Worm (Caenorhabditis elegans): ENCODE results near the gene nhr-132.

nhr-132 gene

DNA sequence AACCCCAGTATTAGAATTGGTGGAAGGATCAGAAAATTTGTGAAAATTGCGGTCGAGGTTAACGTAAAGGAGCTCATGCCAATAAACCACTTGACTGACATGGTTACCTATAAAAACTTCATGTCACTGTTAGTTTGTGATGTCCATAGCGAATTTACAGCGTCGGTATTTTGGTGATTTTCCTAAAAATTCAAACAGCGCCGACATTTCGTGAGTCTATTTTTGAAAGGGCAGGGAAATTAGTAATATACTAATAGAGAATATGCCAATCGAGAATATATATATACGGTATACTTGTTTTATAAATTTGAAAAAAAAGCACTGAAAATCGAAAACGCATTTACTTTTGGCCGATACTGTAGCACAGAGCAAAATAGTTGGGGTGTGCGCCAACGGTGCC lies 21.8 kb downstream of the nhr-132 start, which contains the start of gene srx-8:
Gene srx-8, minus strand, starts transcription at position 101 of the 400 bp plus-strand sequence.
- TF ChIP-seq R02D3.7 (tag; optimal IDR thresholded peaks at IDR 0.05) (no peak), ztf-4 (tag; optimal IDR thresholded peaks at IDR 0.05) (no peak)

DNA sequence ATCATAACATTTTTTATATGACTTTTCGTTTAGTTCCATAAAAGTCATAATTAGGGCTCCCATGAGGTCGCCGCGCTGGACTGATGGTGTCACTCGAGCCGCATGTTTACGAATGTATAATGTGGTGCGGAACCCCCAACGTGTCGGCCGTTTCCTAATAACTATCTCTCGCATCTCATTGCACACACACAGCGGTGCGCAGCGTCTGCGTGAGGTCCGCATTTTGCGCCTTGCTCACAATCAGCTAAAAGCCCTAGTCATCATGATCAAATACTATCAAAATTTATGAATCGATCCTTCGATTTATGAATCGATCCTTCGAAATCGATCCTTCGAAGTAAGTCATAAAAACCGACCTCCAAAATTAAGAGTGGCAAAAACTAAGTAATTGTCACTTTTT lies 25.7 kb downstream of the nhr-132 start, which contains the start of gene srx-7:
Gene srx-7, plus strand, starts transcription at position 256 of the 400 bp plus-strand sequence.
- TF ChIP-seq unc-62 (GFP tag; optimal IDR thresholded peaks at IDR 0.05) (no peak), jun-1 (tag; optimal IDR thresholded peaks at IDR 0.05) (no peak), mml-1 (tag; optimal IDR thresholded peaks at IDR 0.05) (no peak), tbx-2 (tag; optimal IDR thresholded peaks at IDR 0.05) (no peak), fos-1 (tag; optimal IDR thresholded peaks at IDR 0.05) (no peak), daf-12 (tag; optimal IDR thresholded peaks at IDR 0.05) (no peak), nhr-28 (tag; optimal IDR thresholded peaks at IDR 0.05) (no peak), ceh-28 (tag; optimal IDR thresholded peaks at IDR 0.05) (no peak), ama-1 (optimal IDR thresholded peaks at IDR 0.05) (no peak), elt-1 (tag; optimal IDR thresholded peaks at IDR 0.05) (no peak), nhr-11 (tag; optimal IDR thresholded peaks at IDR 0.05) (no peak), hmg-11 (tag; optimal IDR thresholded peaks at IDR 0.05) (no peak), ZK546.5 (tag; optimal IDR thresholded peaks at IDR 0.05) (no peak), aly-2 (tag; optimal IDR thresholded peaks at IDR 0.05) (no peak), unc-39 (tag; optimal IDR thresholded peaks at IDR 0.05) (no peak), elt-2 (tag; optimal IDR thresholded peaks at IDR 0.05) (no peak)

DNA sequence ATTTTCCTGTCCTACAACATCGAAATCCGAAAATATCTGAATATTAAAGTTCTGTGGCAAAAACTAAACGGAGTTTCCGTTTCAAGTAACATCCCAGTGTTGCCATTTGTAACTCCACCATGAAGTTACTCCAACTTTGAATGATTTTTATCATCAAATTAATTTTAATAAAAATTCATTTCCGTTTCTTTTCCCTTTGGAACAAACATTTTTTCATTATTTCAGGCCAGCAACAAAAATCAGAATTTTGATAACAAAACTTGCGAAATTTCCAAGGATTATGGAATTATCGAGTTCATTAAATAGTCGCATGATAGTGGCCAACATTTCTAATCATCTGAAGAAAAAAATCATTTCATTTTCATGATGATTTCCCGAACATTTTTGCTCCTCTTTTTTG lies 28.6 kb downstream of the nhr-132 start, which contains the start of gene C14C6.2:
Gene C14C6.2, plus strand, starts transcription at position 301 of the 400 bp plus-strand sequence.
- TF ChIP-seq elt-2 (tag; optimal IDR thresholded peaks at IDR 0.05) = peak; percentile 9
- TF ChIP-seq unc-39 (tag; optimal IDR thresholded peaks at IDR 0.05) = no peak

DNA sequence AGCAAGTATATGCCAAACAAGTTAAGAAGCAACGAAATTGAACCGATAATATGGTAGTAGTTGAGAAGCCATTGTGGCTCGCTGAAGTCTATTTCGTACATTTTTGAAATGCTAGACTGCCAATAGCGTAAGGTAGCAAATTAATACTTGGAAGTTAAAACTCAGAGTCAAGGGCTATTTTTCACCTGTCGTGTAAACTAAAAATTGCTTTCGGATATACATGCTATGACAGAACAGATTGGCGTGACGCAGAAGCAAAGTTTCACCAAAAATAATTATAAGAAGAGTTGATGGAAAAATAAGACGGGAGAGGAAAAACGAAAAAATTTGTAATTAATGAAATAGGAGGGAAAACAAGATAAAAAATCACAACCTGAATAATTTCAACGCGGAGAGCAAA lies 31.7 kb downstream of the nhr-132 start, which contains the start of gene sri-73:
Gene sri-73, minus strand, starts transcription at position 101 of the 400 bp plus-strand sequence.
- TF ChIP-seq fkh-10 (GFP tag; optimal IDR thresholded peaks at IDR 0.05) = no peak
- no peak for TF ChIP-seq ama-1 (optimal IDR thresholded peaks at IDR 0.05)
- no peak for TF ChIP-seq nhr-77 (tag; optimal IDR thresholded peaks at IDR 0.05)

DNA sequence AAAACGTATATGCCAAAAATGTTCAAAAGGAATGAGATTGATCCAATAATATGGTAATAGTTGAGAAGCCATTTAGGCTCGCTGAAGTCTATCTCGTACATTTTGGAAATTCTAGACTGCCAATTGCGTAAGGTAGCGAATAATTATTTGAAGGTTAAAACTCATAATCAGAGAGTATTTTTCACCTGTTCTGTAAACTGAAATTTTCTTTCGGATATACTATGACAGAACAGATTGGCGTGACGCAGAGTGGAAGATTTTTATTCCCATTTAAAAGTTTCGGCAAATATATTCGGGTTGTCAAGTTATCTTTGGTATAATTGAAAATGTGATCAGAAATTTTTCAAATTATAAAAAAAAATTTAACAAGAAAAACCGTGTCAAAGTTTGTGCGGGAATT lies 33.9 kb downstream of the nhr-132 start, which contains the start of gene sri-72:
Gene sri-72, minus strand, starts transcription at position 101 of the 400 bp plus-strand sequence.
- no peak for TF ChIP-seq mml-1 (tag; optimal IDR thresholded peaks at IDR 0.05)
- TF ChIP-seq ztf-4 (tag; optimal IDR thresholded peaks at IDR 0.05) = no peak
- TF ChIP-seq nhr-237 (tag; optimal IDR thresholded peaks at IDR 0.05) = no peak
- TF ChIP-seq ama-1 (optimal IDR thresholded peaks at IDR 0.05) = no peak
- TF ChIP-seq mdl-1 (tag; optimal IDR thresholded peaks at IDR 0.05) = no peak
- TF ChIP-seq R02D3.7 (tag; optimal IDR thresholded peaks at IDR 0.05) = no peak
- no peak for TF ChIP-seq sea-2 (GFP tag; optimal IDR thresholded peaks at IDR 0.05)
- TF ChIP-seq elt-3 (tag; optimal IDR thresholded peaks at IDR 0.05) = no peak
- no peak for TF ChIP-seq jun-1 (tag; optimal IDR thresholded peaks at IDR 0.05)
- no peak for TF ChIP-seq ceh-9 (tag; optimal IDR thresholded peaks at IDR 0.05)
- no peak for TF ChIP-seq ceh-16 (tag; optimal IDR thresholded peaks at IDR 0.05)
- no peak for TF ChIP-seq nhr-11 (tag; optimal IDR thresholded peaks at IDR 0.05)
- TF ChIP-seq lsy-12 (tag; optimal IDR thresholded peaks at IDR 0.05) = no peak

DNA sequence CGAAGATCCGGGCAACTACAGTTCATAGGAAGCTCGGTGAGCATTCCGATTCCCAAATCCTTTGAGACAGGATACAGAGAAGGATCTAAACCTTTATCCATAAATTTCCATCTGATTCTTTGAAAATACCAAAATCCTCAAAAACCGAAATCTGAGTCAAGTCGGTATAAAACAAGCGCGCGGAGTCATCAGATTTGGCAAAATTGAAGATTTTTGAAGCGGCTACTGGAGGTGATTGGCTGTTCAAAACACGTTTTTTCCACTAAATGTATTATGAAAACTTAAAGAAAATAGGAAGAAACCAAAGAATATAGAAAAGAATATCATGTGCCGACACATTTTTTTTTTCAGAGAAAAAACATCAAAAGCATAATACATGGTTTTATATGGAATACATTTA lies 40.4 kb downstream of the nhr-132 start, which contains the start of gene C14C6.13:
Gene C14C6.13, minus strand, starts transcription at position 101 of the 400 bp plus-strand sequence.
- TF ChIP-seq nhr-11 (tag; optimal IDR thresholded peaks at IDR 0.05) = no peak
- no peak for TF ChIP-seq snpc-4 (tag; optimal IDR thresholded peaks at IDR 0.05)
- TF ChIP-seq mdl-1 (tag; optimal IDR thresholded peaks at IDR 0.05) = no peak
- no peak for TF ChIP-seq mml-1 (tag; optimal IDR thresholded peaks at IDR 0.05)
- no peak for TF ChIP-seq ceh-16 (tag; optimal IDR thresholded peaks at IDR 0.05)
- no peak for TF ChIP-seq ceh-9 (tag; optimal IDR thresholded peaks at IDR 0.05)
- no peak for TF ChIP-seq skn-1 (tag; optimal IDR thresholded peaks at IDR 0.05)
- no peak for TF ChIP-seq egl-5 (tag; optimal IDR thresholded peaks at IDR 0.05)
- TF ChIP-seq ceh-28 (tag; optimal IDR thresholded peaks at IDR 0.05) = no peak
- TF ChIP-seq nhr-237 (tag; optimal IDR thresholded peaks at IDR 0.05) = no peak
- TF ChIP-seq hmg-11 (tag; optimal IDR thresholded peaks at IDR 0.05) = no peak
- TF ChIP-seq daf-12 (tag; optimal IDR thresholded peaks at IDR 0.05) = no peak
- no peak for TF ChIP-seq zag-1 (tag; optimal IDR thresholded peaks at IDR 0.05)
- no peak for TF ChIP-seq elt-3 (tag; optimal IDR thresholded peaks at IDR 0.05)
- TF ChIP-seq nhr-28 (tag; optimal IDR thresholded peaks at IDR 0.05) = no peak
- no peak for TF ChIP-seq lin-15B (tag; optimal IDR thresholded peaks at IDR 0.05)

All from whole organism, L3 larva.